Worm (Caenorhabditis elegans) whole organism, L4 larva: ENCODE measurements around the gene F44B9.8.

ENCODE experiments used
- D1046.2 ChIP-seq: fragments of 200-800 bp; sonication (Bioruptor generic); IDR thresholded peaks from 2 replicates; pipeline ENCODE4 v1.3.6; 2022; ENCODE audit warnings: missing genetic modification characterization, missing compliant biosample characterization
- F44E2.7 ChIP-seq: fragments of 200-800 bp; sonication (Bioruptor generic); IDR thresholded peaks from 2 replicates; pipeline ENCODE4 v2.1.2; 2022; ENCODE audit warnings: missing genetic modification characterization, missing compliant biosample characterization
- T20F7.1 ChIP-seq: fragments of 200-800 bp; sonication (Bioruptor generic); optimal IDR thresholded peaks from 2 replicates; lab custom pipeline; 2018; ENCODE audit warnings: mild to moderate bottlenecking, missing genetic modification characterization, missing compliant biosample characterization
- T26A8.4 ChIP-seq: fragments of 200-800 bp; sonication (Bioruptor generic); IDR thresholded peaks from 2 replicates; pipeline ENCODE4 v1.3.6; 2022; ENCODE audit warnings: missing genetic modification characterization, missing compliant biosample characterization
- Y75B8A.6 ChIP-seq: fragments of 200-800 bp; sonication (Bioruptor generic); IDR thresholded peaks from 2 replicates; pipeline ENCODE4 v1.3.6; 2022; ENCODE audit warnings: missing genetic modification reagents, missing genetic modification characterization, missing compliant biosample characterization
- ZK546.5 ChIP-seq, 2 experiments: sonication (generic microtip); optimal IDR thresholded peaks; 2 replicates each; lab custom pipeline; 2017; ENCODE audit warnings: missing biosample characterization in 2 of 2, missing genetic modification characterization in 2 of 2
- aha-1 ChIP-seq: fragments of 150-350 bp; peaks from one replicate; lab custom pipeline; 2014; ENCODE audit warnings: missing biosample characterization, missing genetic modification characterization
- ceh-20 ChIP-seq: fragments of 200-800 bp; sonication (Bioruptor generic); IDR thresholded peaks from 2 replicates; pipeline ENCODE4 v1.3.6; 2022; ENCODE audit warnings: missing genetic modification reagents, missing genetic modification characterization, missing compliant biosample characterization
- ceh-62 ChIP-seq: sonication (generic microtip); optimal IDR thresholded peaks from 2 replicates; lab custom pipeline; 2017; ENCODE audit warnings: missing biosample characterization, missing genetic modification characterization
- cey-2 ChIP-seq: sonication (generic microtip); optimal IDR thresholded peaks from 3 replicates; lab custom pipeline; 2017; ENCODE audit warnings: missing genetic modification characterization, mild to moderate bottlenecking, missing compliant biosample characterization, antibody characterized with exemption, borderline replicate concordance; ENCODE audit not compliant: insufficient read depth
- daf-16 ChIP-seq, 3 experiments: sonication (generic microtip); optimal IDR thresholded peaks; 2 replicates each; lab custom pipeline; 2016 to 2017; ENCODE audit warnings: missing genetic modification characterization in 3 of 3, missing genetic modification reagents in 3 of 3, mild to moderate bottlenecking in 2 of 3, missing compliant biosample characterization in 2 of 3, missing biosample characterization in 1 of 3, moderate library complexity in 1 of 3
- daf-19 ChIP-seq: fragments of 200-800 bp; sonication (Bioruptor generic); conservative IDR thresholded peaks from 2 replicates; pipeline ENCODE4 v1.3.6; 2022; ENCODE audit warnings: missing genetic modification characterization, missing compliant biosample characterization
- egl-27 ChIP-seq: sonication (generic microtip); optimal IDR thresholded peaks from 3 replicates; lab custom pipeline; 2017; ENCODE audit warnings: missing biosample characterization, missing genetic modification reagents, missing genetic modification characterization
- egl-43 ChIP-seq: fragments of 200-800 bp; sonication (Bioruptor generic); IDR thresholded peaks from 2 replicates; pipeline ENCODE4 v1.3.6; 2022; ENCODE audit warnings: missing genetic modification reagents, missing genetic modification characterization, missing compliant biosample characterization
- fos-1 ChIP-seq: fragments of 150-350 bp; optimal IDR thresholded peaks from 2 replicates; lab custom pipeline; 2014; ENCODE audit warnings: missing biosample characterization, missing genetic modification characterization
- hlh-11 ChIP-seq: fragments of 200-800 bp; sonication (Bioruptor generic); optimal IDR thresholded peaks from 2 replicates; lab custom pipeline; 2018; ENCODE audit warnings: mild to moderate bottlenecking, missing genetic modification characterization, missing compliant biosample characterization
- hmg-1.1 ChIP-seq: fragments of 200-800 bp; sonication (Bioruptor generic); IDR thresholded peaks from 2 replicates; pipeline ENCODE4 v1.3.6; 2022; ENCODE audit warnings: missing genetic modification reagents, missing genetic modification characterization, missing compliant biosample characterization
- jun-1 ChIP-seq: fragments of 150-350 bp; optimal IDR thresholded peaks from 2 replicates; lab custom pipeline; 2014; ENCODE audit warnings: missing biosample characterization, missing genetic modification reagents, missing genetic modification characterization
- lim-7 ChIP-seq: fragments of 200-800 bp; sonication (Bioruptor generic); IDR thresholded peaks from 2 replicates; pipeline ENCODE4 v1.3.6; 2022; ENCODE audit warnings: missing genetic modification characterization, missing compliant biosample characterization
- lin-13 ChIP-seq: fragments of 150-350 bp; optimal IDR thresholded peaks from 2 replicates; lab custom pipeline; 2014; ENCODE audit warnings: missing biosample characterization, missing genetic modification reagents, missing genetic modification characterization
- lin-38 ChIP-seq: fragments of 200-800 bp; sonication (Bioruptor generic); IDR thresholded peaks from 2 replicates; pipeline ENCODE4 v1.3.6; 2022; ENCODE audit warnings: missing genetic modification reagents, missing genetic modification characterization, missing compliant biosample characterization
- lir-3 ChIP-seq: sonication (generic microtip); optimal IDR thresholded peaks from 2 replicates; lab custom pipeline; 2016; ENCODE audit warnings: mild to moderate bottlenecking, missing genetic modification characterization, missing compliant biosample characterization
- lsy-2 ChIP-seq, 2 experiments: fragments of 150-350 bp in 1 of 2; sonication (generic microtip) in 1 of 2; optimal IDR thresholded peaks; 2 replicates each; lab custom pipeline; 2014 to 2017; ENCODE audit warnings: missing biosample characterization in 2 of 2, missing genetic modification characterization in 2 of 2
- madf-5 ChIP-seq, 2 experiments: fragments of 200-800 bp; sonication (Bioruptor generic); IDR thresholded peaks; 2 replicates each; pipeline ENCODE4 v1.3.6; 2022; ENCODE audit warnings: missing compliant biosample characterization in 2 of 2, missing genetic modification characterization in 2 of 2
- mdl-1 ChIP-seq, 2 experiments: fragments of 150-350 bp in 1 of 2; sonication (generic microtip) in 1 of 2; optimal IDR thresholded peaks; 2 replicates each; lab custom pipeline; 2014 to 2017; ENCODE audit warnings: missing biosample characterization in 2 of 2, missing genetic modification characterization in 2 of 2
- mdt-29 ChIP-seq: fragments of 200-800 bp; sonication (Bioruptor generic); IDR thresholded peaks from 2 replicates; pipeline ENCODE4 v1.3.6; 2022; ENCODE audit warnings: missing genetic modification reagents, missing genetic modification characterization, missing compliant biosample characterization
- mxl-2 ChIP-seq: fragments of 200-800 bp; sonication (Bioruptor generic); conservative IDR thresholded peaks from 2 replicates; pipeline ENCODE4 v1.3.6; 2022; ENCODE audit warnings: missing genetic modification reagents, missing genetic modification characterization, missing compliant biosample characterization
- nhr-237 ChIP-seq: sonication (generic microtip); optimal IDR thresholded peaks from 2 replicates; lab custom pipeline; 2017; ENCODE audit warnings: missing biosample characterization, missing genetic modification characterization
- nhr-25 ChIP-seq: sonication (generic microtip); optimal IDR thresholded peaks from 2 replicates; lab custom pipeline; 2017; ENCODE audit warnings: missing genetic modification characterization, mild to moderate bottlenecking, missing compliant biosample characterization, antibody characterized with exemption, moderate library complexity, borderline replicate concordance; ENCODE audit not compliant: insufficient read depth
- nhr-28 ChIP-seq: fragments of 150-350 bp; optimal IDR thresholded peaks from 2 replicates; lab custom pipeline; 2014; ENCODE audit warnings: missing biosample characterization, missing genetic modification characterization
- nhr-42 ChIP-seq: fragments of 200-800 bp; sonication (Bioruptor generic); IDR thresholded peaks from 2 replicates; pipeline ENCODE4 v1.3.6; 2022; ENCODE audit warnings: missing genetic modification characterization, missing compliant biosample characterization
- nhr-6 ChIP-seq: fragments of 150-350 bp; optimal IDR thresholded peaks from 2 replicates; lab custom pipeline; 2014; ENCODE audit warnings: missing biosample characterization, missing genetic modification characterization
- nhr-76 ChIP-seq: fragments of 150-350 bp; optimal IDR thresholded peaks from 2 replicates; lab custom pipeline; 2014; ENCODE audit warnings: missing biosample characterization, missing genetic modification characterization
- nhr-77 ChIP-seq: fragments of 150-350 bp; optimal IDR thresholded peaks from 2 replicates; lab custom pipeline; 2014; ENCODE audit warnings: missing biosample characterization, missing genetic modification characterization
- pqm-1 ChIP-seq: sonication (generic microtip); optimal IDR thresholded peaks from 2 replicates; lab custom pipeline; 2017; ENCODE audit warnings: missing biosample characterization, missing genetic modification characterization
- set-16 ChIP-seq: fragments of 200-800 bp; sonication (Bioruptor generic); IDR thresholded peaks from 2 replicates; pipeline ENCODE4 v1.3.6; 2022; ENCODE audit warnings: missing genetic modification reagents, missing genetic modification characterization, missing compliant biosample characterization
- snpc-1.2 ChIP-seq: fragments of 200-800 bp; sonication (Bioruptor generic); IDR thresholded peaks from 2 replicates; pipeline ENCODE4 v1.3.6; 2022; ENCODE audit warnings: missing genetic modification reagents, missing genetic modification characterization, missing compliant biosample characterization
- tag-97 ChIP-seq: fragments of 200-800 bp; sonication (Bioruptor generic); IDR thresholded peaks from 2 replicates; pipeline ENCODE4 v1.3.6; 2022; ENCODE audit warnings: missing genetic modification characterization, missing compliant biosample characterization
- unc-130 ChIP-seq: sonication (generic microtip); optimal IDR thresholded peaks from 2 replicates; lab custom pipeline; 2016; ENCODE audit warnings: missing genetic modification reagents, missing genetic modification characterization, missing compliant biosample characterization
- zag-1 ChIP-seq: fragments of 150-350 bp; optimal IDR thresholded peaks from 2 replicates; lab custom pipeline; 2014; ENCODE audit warnings: missing biosample characterization, missing genetic modification characterization
- zfp-3 ChIP-seq: fragments of 200-800 bp; sonication (Bioruptor generic); conservative IDR thresholded peaks from 2 replicates; pipeline ENCODE4 v1.3.6; 2022; ENCODE audit warnings: missing genetic modification reagents, missing genetic modification characterization, missing compliant biosample characterization
- zip-11 ChIP-seq: fragments of 200-800 bp; sonication (Bioruptor generic); IDR thresholded peaks from 2 replicates; pipeline ENCODE4 v1.3.6; 2022; ENCODE audit warnings: missing genetic modification characterization, missing compliant biosample characterization
- zip-2 ChIP-seq: fragments of 150-350 bp; optimal IDR thresholded peaks from 2 replicates; lab custom pipeline; 2014; ENCODE audit warnings: missing biosample characterization, missing genetic modification characterization
- ztf-11 ChIP-seq: fragments of 150-350 bp; optimal IDR thresholded peaks from 2 replicates; lab custom pipeline; 2014; ENCODE audit warnings: missing biosample characterization, missing genetic modification characterization
- ztf-7 ChIP-seq: fragments of 150-350 bp; optimal IDR thresholded peaks from 2 replicates; lab custom pipeline; 2014; ENCODE audit warnings: missing biosample characterization, missing genetic modification characterization

The F44B9.8 gene

ce11 chrIII:7981938-7982337 is 47.5 kb downstream of the F44B9.8 start:
- TF ChIP-seq Y75B8A.6 (no peak), zag-1 (no peak), ztf-7 (tag; lab: Kevin White, UChicago) (no peak), fos-1 (no peak), set-16 (GFP tag; lab: Robert Waterston, UW) (peak; percentile 64), zip-2 (tag; lab: Kevin White, UChicago) (no peak), D1046.2 (GFP tag; lab: Robert Waterston, UW) (peak; percentile 57; the same call in 1 of the 2 replicates), snpc-1.2 (GFP tag; lab: Robert Waterston, UW) (0 out of 2 replicates have a peak, but pooled peaks have one; percentile 8), egl-27 (tag; lab: Kevin White, UChicago) (no peak), aha-1 (tag; lab: Kevin White, UChicago) (peak; percentile 11), daf-19 (GFP tag; lab: Robert Waterston, UW) (no peak), ceh-20 (GFP tag; lab: Robert Waterston, UW) (no peak), daf-16 (GFP tag; optimal IDR thresholded peaks at IDR 0.05; lab: Kevin White, UChicago) (no peak), daf-16 (tag; optimal IDR thresholded peaks at IDR 0.05; lab: Kevin White, UChicago) (no peak), nhr-25 (no peak), zip-11 (no peak), nhr-76 (no peak), mdl-1 (tag; optimal IDR thresholded peaks at IDR 0.05; lab: Kevin White, UChicago) (no peak), nhr-77 (tag; lab: Kevin White, UChicago) (no peak), mdt-29 (GFP tag; lab: Robert Waterston, UW) (no peak), F44E2.7 (no peak), unc-130 (no peak), nhr-42 (no peak), mxl-2 (GFP tag; lab: Robert Waterston, UW) (no peak), ceh-62 (no peak), pqm-1 (tag; lab: Kevin White, UChicago) (no peak), ztf-11 (tag; lab: Kevin White, UChicago) (no peak), ZK546.5 (tag; optimal IDR thresholded peaks at IDR 0.05; lab: Kevin White, UChicago) (no peak)

ce11 chrIII:7981233-7981632 is 48.2 kb downstream of the F44B9.8 start:
- no peak for TF ChIP-seq zfp-3 (GFP tag; lab: Robert Waterston, UW)
- peak; percentile 66 for TF ChIP-seq set-16 (GFP tag; lab: Robert Waterston, UW)

ce11 chrIII:7979659-7980058 is 49.8 kb downstream of the F44B9.8 start, which contains the start of gene clp-1:
Gene clp-1, plus strand, starts transcription at chrIII:7979959.
- no peak for TF ChIP-seq ceh-62
- no peak for TF ChIP-seq madf-5 (GFP tag; IDR thresholded peaks at IDR 0.05; lab: Robert Waterston, UW)
- TF ChIP-seq egl-43 (GFP tag; lab: Robert Waterston, UW) = 0 out of 2 replicates have a peak, but pooled peaks have one; percentile 16
- TF ChIP-seq nhr-237 = no peak

- peak; percentile 54 for TF ChIP-seq hmg-1.1 (GFP tag; lab: Robert Waterston, UW)
- TF ChIP-seq cey-2 (tag; lab: Kevin White, UChicago) = no peak
- TF ChIP-seq hlh-11 (tag; lab: Kevin White, UChicago) = peak; percentile 75
- peak; percentile 16 for TF ChIP-seq ztf-7 (tag; lab: Kevin White, UChicago)
- peak in 1 of 2 experiments; percentile 23 for TF ChIP-seq mdl-1 (tag; optimal IDR thresholded peaks at IDR 0.05; lab: Kevin White, UChicago)
- TF ChIP-seq zfp-3 (GFP tag; lab: Robert Waterston, UW) = no peak
- no peak for TF ChIP-seq tag-97 (GFP tag; lab: Robert Waterston, UW)
- TF ChIP-seq lir-3 (tag; lab: Kevin White, UChicago) = no peak
- TF ChIP-seq daf-16 (GFP tag; optimal IDR thresholded peaks at IDR 0.05; lab: Kevin White, UChicago) = peak in 1 of 2 experiments; percentile 23
- TF ChIP-seq daf-16 (tag; optimal IDR thresholded peaks at IDR 0.05; lab: Kevin White, UChicago) = peak; percentile 92
- no peak for TF ChIP-seq T26A8.4 (GFP tag; lab: Robert Waterston, UW)
- no peak for TF ChIP-seq mdt-29 (GFP tag; lab: Robert Waterston, UW)
- TF ChIP-seq T20F7.1 (GFP tag; lab: Kevin White, UChicago) = no peak
- TF ChIP-seq aha-1 (tag; lab: Kevin White, UChicago) = peak; percentile 67
- peak; percentile 60 for TF ChIP-seq nhr-6
- no peak for TF ChIP-seq lin-13 (GFP tag; lab: Kevin White, UChicago)
- TF ChIP-seq nhr-25 = no peak
- TF ChIP-seq Y75B8A.6 = no peak
- peak in 1 of 2 experiments; percentile 44 for TF ChIP-seq lsy-2 (tag; optimal IDR thresholded peaks at IDR 0.05; lab: Kevin White, UChicago)
- TF ChIP-seq ceh-62 = no peak
- peak; percentile 6 for TF ChIP-seq jun-1
- no peak for TF ChIP-seq lim-7 (GFP tag; lab: Robert Waterston, UW)
- TF ChIP-seq lin-38 (GFP tag; lab: Robert Waterston, UW) = no peak
- TF ChIP-seq nhr-28 (tag; lab: Kevin White, UChicago) = peak; percentile 44
These were observed 50.7 kb downstream of the F44B9.8 start for ce11 chrIII:7978723-7979122.
